In the genomic region with DNA sequence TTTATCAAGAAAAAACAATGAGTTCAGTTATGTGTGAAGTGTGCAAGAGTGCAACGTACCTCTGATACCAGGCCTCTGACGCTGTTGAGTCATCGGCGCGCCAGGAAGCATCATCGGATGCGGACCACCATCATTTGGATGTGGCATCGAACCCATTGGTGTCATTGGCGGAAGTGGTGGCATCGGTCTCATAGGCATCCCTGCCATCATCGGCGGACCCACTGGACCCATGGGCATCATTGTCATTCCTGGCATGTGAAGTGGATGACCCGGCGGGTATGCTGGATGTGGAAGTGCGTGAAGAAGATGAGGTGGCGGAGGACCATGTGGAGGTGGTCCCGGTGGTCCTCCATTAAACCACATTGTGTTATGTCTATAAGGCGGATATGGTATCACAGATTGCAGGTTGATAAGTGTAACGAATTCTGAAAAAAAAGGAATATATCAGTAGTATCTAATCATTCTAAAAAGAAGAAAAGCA, we compare ENCODE assay signal across 2 worm cellular contexts.
TF ChIP-seq lines count a peak whose summit lies in the region.

A gene (minus strand): TSS at position 431 of the 481 bp plus-strand sequence.

TF ChIP-seq in whole organism, L4 larva, 104 proteins besides CTCF, POLR2A, EP300 and RAD21:
- TF ChIP-seq nhr-237 (tag; optimal IDR thresholded peaks at IDR 0.05; lab: Kevin White, UChicago), result no peak
- TF ChIP-seq set-16 (GFP tag; IDR thresholded peaks at IDR 0.05; lab: Robert Waterston, UW), result peak; percentile 60
- TF ChIP-seq unc-130 (GFP tag; optimal IDR thresholded peaks at IDR 0.05; lab: Kevin White, UChicago), result no peak
TF ChIP-seq in whole organism, L4 larva: peak in this region for 1.

TF ChIP-seq in whole organism, young adult, 124 proteins besides CTCF, POLR2A, EP300 and RAD21:
- 0 out of 2 replicates have a peak, but pooled peaks have one; percentile 15 for TF ChIP-seq hsf-1 (GFP tag; IDR thresholded peaks at IDR 0.05; lab: Robert Waterston, UW)
- TF ChIP-seq zfh-2 (GFP tag; conservative IDR thresholded peaks at IDR 0.05; lab: Robert Waterston, UW), result peak; percentile 70
- TF ChIP-seq ztf-28 (GFP tag; IDR thresholded peaks at IDR 0.05; lab: Robert Waterston, UW), result no peak
- TF ChIP-seq cebp-2 (GFP tag; IDR thresholded peaks at IDR 0.05; lab: Robert Waterston, UW), result 0 out of 2 replicates have a peak, but pooled peaks have one; percentile 41
TF ChIP-seq in whole organism, young adult: peak in this region for 3.
